Fruit fly (Drosophila melanogaster) whole organism, pupa: ENCODE data around the gene CenG1A.

Experiments
- CG10348 ChIP-seq: fragments of 200-800 bp; sonication (Bioruptor generic); IDR thresholded peaks from 2 replicates; pipeline ENCODE4 v1.3.6; 2022; ENCODE audit warnings: missing biosample characterization, missing genetic modification characterization
- CG12605 ChIP-seq: fragments of 200-800 bp; sonication (Bioruptor generic); IDR thresholded peaks from 2 replicates; pipeline ENCODE4 v1.3.6; 2022; ENCODE audit warnings: missing biosample characterization, missing genetic modification characterization
- CG13204 ChIP-seq: fragments of 200-800 bp; sonication (Bioruptor generic); optimal IDR thresholded peaks from 2 replicates; lab custom pipeline; 2018; ENCODE audit warnings: missing biosample characterization, mild to moderate bottlenecking, missing genetic modification characterization, moderate library complexity
- CG14655 ChIP-seq: fragments of 200-800 bp; sonication (Bioruptor generic); optimal IDR thresholded peaks from 3 replicates; lab custom pipeline; 2017; ENCODE audit warnings: mild to moderate bottlenecking, missing biosample characterization, missing genetic modification reagents, missing genetic modification characterization
- CG15710 ChIP-seq: fragments of 200-800 bp; sonication (Bioruptor generic); optimal IDR thresholded peaks from 2 replicates; lab custom pipeline; 2018; ENCODE audit warnings: missing biosample characterization, mild to moderate bottlenecking, missing genetic modification characterization, moderate library complexity
- CG17806 ChIP-seq: fragments of 200-800 bp; sonication (Bioruptor generic); optimal IDR thresholded peaks from 2 replicates; lab custom pipeline; 2018; ENCODE audit warnings: missing biosample characterization, mild to moderate bottlenecking, missing genetic modification characterization, moderate library complexity
- CG34367 ChIP-seq: fragments of 200-800 bp; sonication (Bioruptor generic); optimal IDR thresholded peaks from 2 replicates; lab custom pipeline; 2018; ENCODE audit warnings: missing biosample characterization, mild to moderate bottlenecking, missing genetic modification characterization
- CG4496 ChIP-seq: fragments of 200-800 bp; sonication (Bioruptor generic); IDR thresholded peaks from 3 replicates; pipeline ENCODE4 v1.3.6; 2022; ENCODE audit warnings: missing biosample characterization, missing genetic modification characterization
- CG8159 ChIP-seq: fragments of 200-800 bp; sonication (Bioruptor generic); optimal IDR thresholded peaks from 3 replicates; lab custom pipeline; 2018; ENCODE audit warnings: missing biosample characterization, mild to moderate bottlenecking, missing genetic modification characterization, moderate library complexity
- CG8301 ChIP-seq: fragments of 200-800 bp; sonication (Bioruptor generic); optimal IDR thresholded peaks from 2 replicates; lab custom pipeline; 2018; ENCODE audit warnings: missing biosample characterization, mild to moderate bottlenecking, missing genetic modification characterization
- CG9948 ChIP-seq: fragments of 200-800 bp; sonication (Bioruptor generic); optimal IDR thresholded peaks from 2 replicates; lab custom pipeline; 2018; ENCODE audit warnings: missing biosample characterization, mild to moderate bottlenecking, missing genetic modification characterization, moderate library complexity
- D1 ChIP-seq: fragments of 200-800 bp; sonication (Bioruptor generic); optimal IDR thresholded peaks from 2 replicates; lab custom pipeline; 2018; ENCODE audit warnings: missing biosample characterization, mild to moderate bottlenecking, missing genetic modification characterization, moderate library complexity
- EcR ChIP-seq: fragments of 200-800 bp; sonication (Bioruptor generic); optimal IDR thresholded peaks from 3 replicates; lab custom pipeline; 2019; ENCODE audit warnings: missing biosample characterization, missing genetic modification characterization, mild to moderate bottlenecking, moderate library complexity, missing genetic modification reagents
- Ets98B ChIP-seq: fragments of 200-800 bp; sonication (Bioruptor generic); IDR thresholded peaks from 2 replicates; pipeline ENCODE4 v1.3.6; 2022; ENCODE audit warnings: missing biosample characterization, missing genetic modification characterization
- Pif1A ChIP-seq: fragments of 200-800 bp; sonication (Bioruptor generic); optimal IDR thresholded peaks from 3 replicates; lab custom pipeline; 2016; ENCODE audit warnings: missing biosample characterization, missing genetic modification characterization
- Snoo ChIP-seq: fragments of 200-800 bp; sonication (Bioruptor generic); optimal IDR thresholded peaks from 3 replicates; lab custom pipeline; 2017; ENCODE audit warnings: missing biosample characterization, mild to moderate bottlenecking, missing genetic modification characterization, inconsistent platforms
- fd96Ca ChIP-seq: fragments of 200-800 bp; sonication (Bioruptor generic); IDR thresholded peaks from 3 replicates; pipeline ENCODE4 v1.3.6; 2022; ENCODE audit warnings: missing biosample characterization, missing genetic modification characterization
- gl ChIP-seq: fragments of 200-800 bp; sonication (Bioruptor generic); optimal IDR thresholded peaks from 2 replicates; lab custom pipeline; 2018; ENCODE audit warnings: missing biosample characterization, mild to moderate bottlenecking, missing genetic modification characterization
- rn ChIP-seq: fragments of 200-800 bp; sonication (Bioruptor generic); IDR thresholded peaks from 2 replicates; pipeline ENCODE4 v1.3.6; 2022; ENCODE audit warnings: missing biosample characterization, missing genetic modification characterization

CenG1A gene

DNA sequence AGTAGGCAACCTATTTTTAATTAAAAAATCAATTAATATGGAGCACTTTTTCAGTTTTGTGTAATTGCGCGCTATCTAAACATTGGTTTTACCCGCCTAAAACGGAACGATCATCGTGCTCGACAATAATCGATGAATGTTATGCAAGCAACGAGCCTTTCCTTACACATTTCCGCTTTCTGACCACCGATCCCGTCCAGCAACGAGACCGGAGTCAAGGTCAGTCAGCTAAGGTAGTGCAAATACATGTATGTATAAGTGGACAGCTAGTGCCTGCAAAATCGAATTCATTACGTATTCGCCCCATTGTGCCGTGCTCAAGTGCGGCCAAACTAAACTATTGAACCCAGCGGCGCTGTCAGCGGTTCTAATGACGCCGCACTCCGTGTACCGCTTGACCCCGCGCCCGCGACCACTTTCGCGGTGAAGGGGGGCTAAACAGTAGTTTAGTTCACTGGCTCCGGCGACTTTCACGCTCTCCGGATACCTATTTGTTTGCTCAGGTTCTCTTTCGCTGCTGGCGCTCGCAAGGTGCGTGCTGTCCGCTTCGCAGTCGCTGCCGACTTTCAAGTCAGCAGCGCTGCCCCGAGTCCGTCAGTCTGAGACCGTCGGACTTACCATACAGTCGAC is 32.2 kb upstream of the CenG1A start, which contains the start of gene CAH1:
Gene CAH1 (plus strand): TSS at position 595 of the 630 bp plus-strand sequence.
- TF ChIP-seq CG14655 (GFP tag; lab: Kevin White, UChicago) = no peak

dm6 chr2L:13803805-13804560 is 31.4 kb upstream of the CenG1A start:
- TF ChIP-seq CG8301 (tag; lab: Kevin White, UChicago) (no peak), CG15710 (tag; lab: Kevin White, UChicago) (no peak), CG8159 (tag; lab: Kevin White, UChicago) (no peak), Pif1A (GFP tag; lab: Kevin White, UChicago) (no peak), CG4496 (GFP tag; lab: Robert Waterston, UW) (0 out of 3 replicates have a peak, but pooled peaks have one; percentile 22)

dm6 chr2L:13804561-13805067 is 30.8 kb upstream of the CenG1A start:
- TF ChIP-seq CG15710 (tag; lab: Kevin White, UChicago) = no peak
- TF ChIP-seq EcR (GFP tag; lab: Kevin White, UChicago) = peak; percentile 90
- TF ChIP-seq fd96Ca (GFP tag; lab: Robert Waterston, UW) = peak; percentile 46; the same call in 1 of the 3 replicates
- TF ChIP-seq CG12605 (GFP tag; lab: Robert Waterston, UW) = no peak
- no peak for TF ChIP-seq CG34367
- no peak for TF ChIP-seq CG4496 (GFP tag; lab: Robert Waterston, UW)
- no peak for TF ChIP-seq Pif1A (GFP tag; lab: Kevin White, UChicago)
- no peak for TF ChIP-seq CG17806 (tag; lab: Kevin White, UChicago)
- no peak for TF ChIP-seq D1 (tag; lab: Kevin White, UChicago)
- peak; percentile 37 for TF ChIP-seq gl
- no peak for TF ChIP-seq CG8159 (tag; lab: Kevin White, UChicago)
- TF ChIP-seq Ets98B = peak; percentile 46; the same call in 1 of the 2 replicates
- no peak for TF ChIP-seq rn (GFP tag; lab: Robert Waterston, UW)
- TF ChIP-seq CG9948 = no peak

DNA sequence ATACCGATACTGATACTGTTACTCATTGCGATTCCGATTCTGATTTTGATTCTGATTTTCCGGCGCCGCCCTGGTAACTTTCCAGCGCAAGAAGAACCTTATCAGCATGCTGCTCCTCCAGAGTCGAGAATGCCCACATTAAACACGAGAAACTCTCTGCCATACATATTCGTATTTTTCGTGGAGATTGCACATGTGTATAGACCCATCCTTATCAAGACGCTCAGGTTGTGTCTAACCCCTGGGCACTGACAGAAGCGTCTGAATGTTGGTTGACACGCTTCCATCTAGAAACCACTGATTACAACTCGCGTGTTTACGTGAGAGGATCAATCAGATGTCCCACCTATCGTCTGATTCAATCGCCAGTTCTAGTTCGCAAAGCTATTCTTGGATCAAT is 30.2 kb upstream of the CenG1A start:
- TF ChIP-seq D1 (tag; lab: Kevin White, UChicago) (no peak), CG12605 (GFP tag; lab: Robert Waterston, UW) (no peak), CG9948 (no peak), rn (GFP tag; lab: Robert Waterston, UW) (no peak), Ets98B (no peak), CG8159 (tag; lab: Kevin White, UChicago) (no peak), CG14655 (GFP tag; lab: Kevin White, UChicago) (no peak), Snoo (no peak)

DNA sequence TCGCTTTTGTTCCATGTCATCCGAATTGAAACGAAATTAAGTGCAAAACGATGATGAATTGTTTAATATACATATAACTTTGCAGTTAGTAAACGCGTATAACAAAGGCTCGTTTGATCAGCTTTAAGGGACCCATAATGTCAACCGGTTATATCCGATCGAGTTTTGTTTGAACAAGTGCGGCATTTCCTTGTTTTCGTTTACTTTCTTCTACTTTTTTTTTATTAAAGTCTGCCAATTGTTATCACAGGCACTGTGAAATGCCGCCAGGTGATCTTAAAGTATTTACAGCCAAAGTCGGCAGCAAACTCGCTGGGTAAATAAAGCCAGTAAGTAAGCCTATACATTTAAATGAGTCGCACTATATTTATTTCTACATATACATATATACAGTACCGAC is 28.3 kb upstream of the CenG1A start:
- TF ChIP-seq CG13204 (no peak), Ets98B (no peak), fd96Ca (GFP tag; lab: Robert Waterston, UW) (no peak), CG8301 (tag; lab: Kevin White, UChicago) (no peak), CG14655 (GFP tag; lab: Kevin White, UChicago) (no peak), CG9948 (no peak), CG15710 (tag; lab: Kevin White, UChicago) (no peak), rn (GFP tag; lab: Robert Waterston, UW) (no peak), EcR (GFP tag; lab: Kevin White, UChicago) (no peak)

dm6 chr2L:13807959-13808358 is 27.4 kb upstream of the CenG1A start:
- TF ChIP-seq Snoo = peak; percentile 3
- no peak for TF ChIP-seq Pif1A (GFP tag; lab: Kevin White, UChicago)

- TF ChIP-seq rn (GFP tag; lab: Robert Waterston, UW) (no peak), CG12605 (GFP tag; lab: Robert Waterston, UW) (no peak), CG8159 (tag; lab: Kevin White, UChicago) (no peak), D1 (tag; lab: Kevin White, UChicago) (no peak)
Observed at dm6 chr2L:13811323-13811722, 24.0 kb upstream of the CenG1A start, which contains the start of the genes Adat1 and CG16865. Adat1 (minus strand) TSS chr2L:13811474. CG16865 (plus strand) TSS chr2L:13811522.

DNA sequence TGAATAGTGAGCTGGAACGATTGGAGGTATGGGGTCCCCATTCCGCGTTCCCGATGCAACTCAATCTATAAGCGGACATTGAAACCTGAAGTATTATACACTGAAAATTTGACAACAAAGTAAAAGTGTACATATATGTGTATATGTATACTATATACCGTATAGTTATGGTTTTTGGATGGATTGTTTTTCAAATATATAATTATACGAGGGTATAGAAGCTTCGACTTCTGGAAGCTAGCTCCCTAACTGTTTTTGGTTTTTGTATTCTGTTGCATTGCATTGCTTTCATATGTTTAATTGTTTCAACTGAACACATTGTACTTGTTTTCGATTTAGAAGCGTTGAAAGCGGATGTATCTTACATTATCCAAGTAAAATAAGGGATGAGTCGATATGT is 22.2 kb upstream of the CenG1A start, which contains the start of gene CG16888:
Gene CG16888 (minus strand): TSS at position 101 of the 400 bp plus-strand sequence.
- TF ChIP-seq CG13204 = no peak
- no peak for TF ChIP-seq Snoo
- no peak for TF ChIP-seq CG10348 (GFP tag; lab: Robert Waterston, UW)
- no peak for TF ChIP-seq CG8159 (tag; lab: Kevin White, UChicago)
